Fruit fly (Drosophila melanogaster) whole organism, embryonic: ENCODE results near the gene fz.

ENCODE experiments used
- CG1024 ChIP-seq: fragments of 200-800 bp; sonication (Bioruptor generic); IDR thresholded peaks from 2 replicates; pipeline ENCODE4 v1.3.6; 2022; ENCODE audit warnings: missing biosample characterization, missing genetic modification characterization
- CG10654 ChIP-seq: fragments of 200-800 bp; sonication (Bioruptor generic); optimal IDR thresholded peaks from 2 replicates; lab custom pipeline; 2016; ENCODE audit warnings: missing biosample characterization, missing genetic modification characterization
- CG10959 ChIP-seq: fragments of 200-800 bp; sonication (Bioruptor generic); IDR thresholded peaks from 2 replicates; pipeline ENCODE4 v1.3.6; 2022; ENCODE audit warnings: missing biosample characterization, missing genetic modification characterization
- CG11247 ChIP-seq: fragments of 200-800 bp; sonication (Bioruptor generic); IDR thresholded peaks from 2 replicates; pipeline ENCODE4 v1.3.6; 2022; ENCODE audit warnings: missing biosample characterization, missing genetic modification characterization
- CG11456 ChIP-seq: fragments of 200-800 bp; sonication (Bioruptor generic); IDR thresholded peaks from 3 replicates; pipeline ENCODE4 v1.3.6; 2022; ENCODE audit warnings: missing biosample characterization, missing genetic modification characterization
- CG12769 ChIP-seq: fragments of 200-800 bp; sonication (Bioruptor generic); optimal IDR thresholded peaks from 2 replicates; lab custom pipeline; 2019; ENCODE audit warnings: missing biosample characterization, mild to moderate bottlenecking, missing genetic modification characterization, moderate library complexity
- CG12942 ChIP-seq: fragments of 200-800 bp; sonication (Bioruptor generic); optimal IDR thresholded peaks from 3 replicates; lab custom pipeline; 2016; ENCODE audit warnings: missing biosample characterization, missing genetic modification characterization
- CG1647 ChIP-seq: fragments of 200-800 bp; sonication (Bioruptor generic); optimal IDR thresholded peaks from 3 replicates; lab custom pipeline; 2016; ENCODE audit warnings: missing biosample characterization, missing genetic modification characterization
- CG17829 ChIP-seq: fragments of 200-800 bp; optimal IDR thresholded peaks from 2 replicates; lab custom pipeline; 2019; ENCODE audit warnings: missing biosample characterization, mild to moderate bottlenecking, missing genetic modification characterization, moderate library complexity
- CG2120 ChIP-seq: fragments of 200-800 bp; sonication (Bioruptor generic); optimal IDR thresholded peaks from 3 replicates; lab custom pipeline; 2016; ENCODE audit warnings: missing biosample characterization, missing genetic modification characterization
- CG2199 ChIP-seq: fragments of 200-800 bp; sonication (Bioruptor generic); IDR thresholded peaks from 3 replicates; pipeline ENCODE4 v1.3.6; 2022; ENCODE audit warnings: missing biosample characterization, missing genetic modification characterization
- CG2678 ChIP-seq: fragments of 200-800 bp; sonication (Bioruptor generic); optimal IDR thresholded peaks from 3 replicates; lab custom pipeline; 2019; ENCODE audit warnings: missing biosample characterization, mild to moderate bottlenecking, missing genetic modification characterization, moderate library complexity
- CG6175 ChIP-seq: fragments of 200-800 bp; sonication (Bioruptor generic); IDR thresholded peaks from 3 replicates; pipeline ENCODE4 v1.3.6; 2022; ENCODE audit warnings: missing biosample characterization, missing genetic modification characterization
- CG6254 ChIP-seq: fragments of 200-800 bp; sonication (Bioruptor generic); optimal IDR thresholded peaks from 3 replicates; lab custom pipeline; 2017; ENCODE audit warnings: mild to moderate bottlenecking, missing biosample characterization, missing genetic modification reagents, missing genetic modification characterization
- CG6813 ChIP-seq: fragments of 200-800 bp; sonication (Bioruptor generic); optimal IDR thresholded peaks from 2 replicates; lab custom pipeline; 2017; ENCODE audit warnings: missing biosample characterization, missing genetic modification characterization, mild to moderate bottlenecking, moderate library complexity, missing genetic modification reagents
- CG9437 ChIP-seq: fragments of 200-800 bp; sonication (Bioruptor generic); optimal IDR thresholded peaks from 2 replicates; lab custom pipeline; 2018; ENCODE audit warnings: missing biosample characterization, mild to moderate bottlenecking, missing genetic modification characterization
- Camta ChIP-seq: fragments of 200-800 bp; sonication (Bioruptor generic); optimal IDR thresholded peaks from 2 replicates; lab custom pipeline; 2016; ENCODE audit warnings: missing biosample characterization, missing genetic modification characterization
- Fer3 ChIP-seq: fragments of 200-800 bp; sonication (Bioruptor generic); optimal IDR thresholded peaks from 2 replicates; lab custom pipeline; 2018; ENCODE audit warnings: missing biosample characterization, mild to moderate bottlenecking, missing genetic modification characterization, moderate library complexity
- GATAe ChIP-seq: fragments of 200-800 bp; sonication (Bioruptor generic); conservative IDR thresholded peaks from 2 replicates; pipeline ENCODE4 v1.3.6; 2022; ENCODE audit warnings: missing biosample characterization, missing genetic modification characterization
- Hr39 ChIP-seq: fragments of >200 bp; optimal IDR thresholded peaks from 2 replicates; lab custom pipeline; 2017
- Hr51 ChIP-seq, 2 experiments: fragments of 200-800 bp; sonication (Bioruptor generic); optimal IDR thresholded peaks; 2 replicates in 1 of 2; 3 replicates in 1 of 2; lab custom pipeline; 2016 to 2018; ENCODE audit warnings: missing biosample characterization in 2 of 2, missing genetic modification characterization in 2 of 2, mild to moderate bottlenecking in 1 of 2, moderate library complexity in 1 of 2
- Hr78 ChIP-seq, 2 experiments: fragments of 200-800 bp in 1 of 2; fragments of >200 bp in 1 of 2; sonication (Bioruptor generic) in 1 of 2; optimal IDR thresholded peaks; 2 replicates each; lab custom pipeline; 2017 to 2019; ENCODE audit warnings: missing biosample characterization in 2 of 2, missing genetic modification characterization in 2 of 2, mild to moderate bottlenecking in 1 of 2, moderate library complexity in 1 of 2
- MTF-1 ChIP-seq: fragments of 200-800 bp; sonication (Bioruptor generic); optimal IDR thresholded peaks from 2 replicates; lab custom pipeline; 2018; ENCODE audit warnings: missing biosample characterization, mild to moderate bottlenecking, missing genetic modification characterization, borderline replicate concordance
- Scr ChIP-seq: fragments of 200-800 bp; sonication (Bioruptor generic); IDR thresholded peaks from 2 replicates; pipeline ENCODE4 v1.3.6; 2022; ENCODE audit warnings: missing biosample characterization, missing genetic modification characterization; ENCODE audit not compliant: partially characterized antibody
- Spps ChIP-seq: fragments of 200-800 bp; sonication (Bioruptor generic); optimal IDR thresholded peaks from 2 replicates; lab custom pipeline; 2018; ENCODE audit warnings: missing biosample characterization, mild to moderate bottlenecking, missing genetic modification characterization
- Usf ChIP-seq: fragments of 200-800 bp; sonication (Bioruptor generic); optimal IDR thresholded peaks from 2 replicates; lab custom pipeline; 2017; ENCODE audit warnings: missing genotype, missing biosample characterization, missing genetic modification characterization
- Xrp1 ChIP-seq: fragments of 200-800 bp; sonication (Bioruptor generic); IDR thresholded peaks from 2 replicates; pipeline ENCODE4 v1.3.6; 2022; ENCODE audit warnings: missing biosample characterization, missing genetic modification characterization
- chinmo ChIP-seq: fragments of 200-800 bp; sonication (Bioruptor generic); IDR thresholded peaks from 4 replicates; pipeline ENCODE4 v1.3.6; 2022; ENCODE audit warnings: missing biosample characterization, missing genetic modification characterization; ENCODE audit not compliant: partially characterized antibody
- crol ChIP-seq: fragments of 200-800 bp; sonication (Bioruptor generic); IDR thresholded peaks from 2 replicates; pipeline ENCODE4 v1.3.6; 2022; ENCODE audit warnings: missing biosample characterization, missing genetic modification characterization
- en ChIP-seq: fragments of 200-800 bp; sonication (Bioruptor generic); optimal IDR thresholded peaks from 2 replicates; lab custom pipeline; 2016; ENCODE audit warnings: missing biosample characterization, missing genetic modification characterization
- gsb-n ChIP-seq: fragments of 200-800 bp; sonication (Bioruptor generic); optimal IDR thresholded peaks from 3 replicates; lab custom pipeline; 2018; ENCODE audit warnings: missing biosample characterization, mild to moderate bottlenecking, missing genetic modification characterization
- h ChIP-seq: fragments of >200 bp; optimal IDR thresholded peaks from 2 replicates; lab custom pipeline; 2017
- inv ChIP-seq: fragments of 200-800 bp; sonication (Bioruptor generic); IDR thresholded peaks from 2 replicates; pipeline ENCODE4 v1.3.6; 2022; ENCODE audit warnings: missing biosample characterization, missing genetic modification characterization; ENCODE audit not compliant: partially characterized antibody
- lbe ChIP-seq: fragments of 200-800 bp; sonication (Bioruptor generic); optimal IDR thresholded peaks from 2 replicates; lab custom pipeline; 2016; ENCODE audit warnings: missing biosample characterization, mild to moderate bottlenecking, missing genetic modification characterization
- mam ChIP-seq: fragments of 200-800 bp; sonication (Bioruptor generic); optimal IDR thresholded peaks from 3 replicates; lab custom pipeline; 2016; ENCODE audit warnings: missing biosample characterization, missing genetic modification characterization
- nerfin-1 ChIP-seq: fragments of 200-800 bp; sonication (Bioruptor generic); optimal IDR thresholded peaks from 3 replicates; lab custom pipeline; 2019; ENCODE audit warnings: missing biosample characterization, mild to moderate bottlenecking, missing genetic modification characterization, moderate library complexity
- org-1 ChIP-seq: fragments of 200-800 bp; sonication (Bioruptor generic); optimal IDR thresholded peaks from 2 replicates; lab custom pipeline; 2017; ENCODE audit warnings: missing biosample characterization, missing genetic modification characterization
- phol ChIP-seq: fragments of 200-800 bp; sonication (Bioruptor generic); optimal IDR thresholded peaks from 3 replicates; lab custom pipeline; 2018; ENCODE audit warnings: missing biosample characterization, mild to moderate bottlenecking, missing genetic modification characterization, moderate library complexity
- psq ChIP-seq: fragments of 200-800 bp; sonication (Bioruptor generic); optimal IDR thresholded peaks from 2 replicates; lab custom pipeline; 2017; ENCODE audit warnings: missing biosample characterization, missing genetic modification characterization
- pum ChIP-seq: fragments of 200-800 bp; sonication (Bioruptor generic); optimal IDR thresholded peaks from 2 replicates; lab custom pipeline; 2016; ENCODE audit warnings: missing biosample characterization, missing genetic modification characterization
- row ChIP-seq: fragments of 200-800 bp; sonication (Bioruptor generic); IDR thresholded peaks from 3 replicates; pipeline ENCODE4 v1.3.6; 2022; ENCODE audit warnings: missing biosample characterization, missing genetic modification characterization
- slbo ChIP-seq: fragments of 200-800 bp; sonication (Bioruptor generic); IDR thresholded peaks from 2 replicates; pipeline ENCODE4 v1.3.6; 2022; ENCODE audit warnings: missing biosample characterization, missing genetic modification characterization
- ssp ChIP-seq: fragments of 200-800 bp; sonication (Bioruptor generic); IDR thresholded peaks from 2 replicates; pipeline ENCODE4 v1.3.6; 2022; ENCODE audit warnings: missing biosample characterization, missing genetic modification characterization
- tll ChIP-seq, 2 experiments: fragments of 200-800 bp in 1 of 2; fragments of >200 bp in 1 of 2; sonication (Bioruptor generic) in 1 of 2; optimal IDR thresholded peaks; 2 replicates each; lab custom pipeline; 2017 to 2019; ENCODE audit warnings: missing biosample characterization in 2 of 2, missing genetic modification characterization in 2 of 2, mild to moderate bottlenecking in 1 of 2, moderate library complexity in 1 of 2
- trem ChIP-seq: fragments of 200-800 bp; optimal IDR thresholded peaks from 3 replicates; lab custom pipeline; 2019; ENCODE audit warnings: missing biosample characterization, mild to moderate bottlenecking, missing genetic modification characterization, moderate library complexity
- twi ChIP-seq: fragments of 200-800 bp; optimal IDR thresholded peaks from 2 replicates; lab custom pipeline; 2019; ENCODE audit warnings: missing biosample characterization, mild to moderate bottlenecking, missing genetic modification characterization, moderate library complexity
- yki ChIP-seq: fragments of >200 bp; optimal IDR thresholded peaks from 3 replicates; lab custom pipeline; 2018
- zfh1 ChIP-seq: fragments of 200-800 bp; sonication (Bioruptor generic); IDR thresholded peaks from 3 replicates; pipeline ENCODE4 v1.3.6; 2022; ENCODE audit warnings: missing biosample characterization, missing genetic modification characterization

fz gene

dm6 chr3L:14362028-14362427, 87.9 kb downstream of the fz start:
- TF ChIP-seq ssp (GFP tag; lab: Robert Waterston, UW) = no peak
- TF ChIP-seq zfh1 (GFP tag; lab: Robert Waterston, UW) = 0 out of 3 replicates have a peak, but pooled peaks have one; percentile 13
- TF ChIP-seq CG2199 (GFP tag; lab: Robert Waterston, UW) = 0 out of 3 replicates have a peak, but pooled peaks have one; percentile 36
- 0 out of 4 replicates have a peak, but pooled peaks have one; percentile 29 for TF ChIP-seq chinmo (GFP tag; lab: Robert Waterston, UW)
- TF ChIP-seq, all 482 proteins: peak for 3

DNA sequence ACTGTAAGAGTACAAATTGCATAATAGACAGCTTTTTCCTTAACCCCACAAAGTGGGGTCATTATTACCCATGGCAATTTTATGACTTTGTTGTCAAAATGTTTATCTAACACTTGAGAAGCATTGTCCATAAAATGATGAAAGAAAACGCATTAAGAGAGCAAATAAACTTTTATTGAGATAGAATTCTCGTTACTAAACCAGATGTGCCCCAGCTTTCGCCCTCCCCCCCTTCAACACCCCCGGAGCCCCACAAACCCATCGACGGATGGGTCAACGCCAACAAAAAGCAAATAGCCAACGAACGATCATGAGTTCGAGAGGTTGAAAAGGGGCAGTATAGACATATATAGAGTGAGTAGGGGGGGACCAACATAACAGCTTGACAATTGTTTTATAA, 88.5 kb downstream of the fz start:
- TF ChIP-seq twi (tag; lab: Kevin White, UChicago) (peak; percentile 80), CG6175 (no peak), Hr78 (GFP tag; optimal IDR thresholded peaks at IDR 0.05; lab: Kevin White, UChicago) (peak in 1 of 2 experiments; percentile 73), Usf (GFP tag; lab: Kevin White, UChicago) (no peak), crol (peak; percentile 78), CG1647 (GFP tag; lab: Kevin White, UChicago) (no peak), trem (no peak), CG9437 (no peak), CG1024 (GFP tag; lab: Robert Waterston, UW) (no peak), nerfin-1 (tag; lab: Kevin White, UChicago) (no peak), h (no peak), org-1 (GFP tag; lab: Kevin White, UChicago) (no peak), slbo (GFP tag; lab: Robert Waterston, UW) (no peak), CG11247 (no peak), CG6813 (GFP tag; lab: Kevin White, UChicago) (no peak), Camta (GFP tag; lab: Kevin White, UChicago) (no peak)

DNA sequence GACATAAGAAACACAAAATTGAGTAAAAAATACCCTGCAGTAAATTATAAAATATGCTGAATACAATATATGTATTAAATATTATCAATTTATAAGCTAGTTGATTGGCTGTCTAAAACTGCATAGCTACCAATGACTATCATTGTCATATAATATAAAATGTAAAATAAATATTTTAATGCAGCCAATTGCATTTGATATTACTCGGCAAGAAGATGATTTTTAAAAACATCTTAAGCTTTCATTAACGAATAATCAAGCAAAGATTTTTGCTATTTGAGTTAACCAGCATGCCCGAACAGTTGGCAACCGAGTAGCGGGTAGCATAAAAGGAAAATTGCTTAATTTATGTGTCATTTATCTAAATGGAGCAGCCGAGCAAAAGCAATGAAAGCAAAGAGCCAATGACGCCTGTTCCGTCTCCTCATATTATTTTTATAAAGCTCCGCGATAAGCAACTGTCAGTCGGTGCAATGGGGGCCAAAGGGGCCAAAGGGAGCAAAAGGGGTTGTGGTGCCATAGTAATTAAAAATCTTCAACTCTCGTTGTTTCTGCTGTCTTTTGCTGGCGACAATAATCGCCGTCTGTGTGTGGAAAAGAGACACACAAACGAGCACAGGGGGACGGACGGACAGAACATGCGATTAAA, 89.1 kb downstream of the fz start:
- TF ChIP-seq CG10654 (no peak), Scr (GFP tag; lab: Robert Waterston, UW) (no peak), CG11247 (no peak), yki (lab: Kevin White, UChicago) (no peak), psq (GFP tag; lab: Kevin White, UChicago) (no peak), Spps (tag; lab: Kevin White, UChicago) (no peak), tll (GFP tag; optimal IDR thresholded peaks at IDR 0.05; lab: Kevin White, UChicago) (no peak), gsb-n (tag; lab: Kevin White, UChicago) (no peak), inv (no peak), Xrp1 (no peak), GATAe (no peak; the same call in 1 of the 2 replicates), CG17829 (peak; percentile 39), CG2678 (peak; percentile 61), lbe (GFP tag; lab: Kevin White, UChicago) (no peak), phol (tag; lab: Kevin White, UChicago) (peak; percentile 72), en (no peak), CG2120 (GFP tag; lab: Kevin White, UChicago) (peak; percentile 3), CG12942 (peak; percentile 2), CG6254 (GFP tag; lab: Kevin White, UChicago) (no peak), row (GFP tag; lab: Robert Waterston, UW) (peak; percentile 46; the same call in 2 of the 3 replicates), Hr39 (no peak), MTF-1 (GFP tag; lab: Kevin White, UChicago) (no peak), pum (GFP tag; lab: Kevin White, UChicago) (no peak), mam (GFP tag; lab: Kevin White, UChicago) (no peak), Hr51 (GFP tag; optimal IDR thresholded peaks at IDR 0.05; lab: Kevin White, UChicago) (peak in 1 of 2 experiments; percentile 77), CG12769 (tag; lab: Kevin White, UChicago) (no peak), CG10959 (GFP tag; lab: Robert Waterston, UW) (no peak), crol (peak; percentile 83), CG11456 (GFP tag; lab: Robert Waterston, UW) (no peak), Fer3 (no peak)
